Worm (Caenorhabditis elegans) whole organism, early embryonic: ENCODE measurements around the gene mks-5.

Experiments used
- B0310.2 ChIP-seq: sonication (generic microtip); optimal IDR thresholded peaks from 2 replicates; lab custom pipeline; 2016; ENCODE audit warnings: mild to moderate bottlenecking, missing genetic modification characterization, missing compliant biosample characterization
- F13C5.2 ChIP-seq: sonication (generic microtip); optimal IDR thresholded peaks from 2 replicates; lab custom pipeline; 2017; ENCODE audit warnings: mild to moderate bottlenecking, missing genetic modification characterization, inconsistent platforms, missing compliant biosample characterization
- aly-1 ChIP-seq: sonication (generic microtip); optimal IDR thresholded peaks from 2 replicates; lab custom pipeline; 2016; ENCODE audit warnings: missing genetic modification characterization, missing compliant biosample characterization
- ama-1 ChIP-seq: fragments of 150-350 bp; optimal IDR thresholded peaks from 2 replicates; lab custom pipeline; 2014
- ceh-13 ChIP-seq: fragments of 200-800 bp; sonication (Bioruptor generic); optimal IDR thresholded peaks from 2 replicates; lab custom pipeline; 2018; ENCODE audit warnings: mild to moderate bottlenecking, missing genetic modification characterization, missing compliant biosample characterization
- ceh-36 ChIP-seq: sonication (generic microtip); optimal IDR thresholded peaks from 2 replicates; lab custom pipeline; 2016; ENCODE audit warnings: missing genetic modification characterization, inconsistent platforms, missing compliant biosample characterization
- ets-7 ChIP-seq: sonication (generic microtip); optimal IDR thresholded peaks from 2 replicates; lab custom pipeline; 2016; ENCODE audit warnings: missing genotype, missing genetic modification characterization, missing compliant biosample characterization
- flt-1 ChIP-seq: fragments of 200-800 bp; sonication (Bioruptor generic); IDR thresholded peaks from 2 replicates; pipeline ENCODE4 v1.3.6; 2022; ENCODE audit warnings: missing genetic modification characterization, missing compliant biosample characterization
- hmbx-1 ChIP-seq: sonication (generic microtip); optimal IDR thresholded peaks from 2 replicates; lab custom pipeline; 2016; ENCODE audit warnings: mild to moderate bottlenecking, missing genetic modification characterization, missing compliant biosample characterization
- hmg-4 ChIP-seq: fragments of 200-800 bp; sonication (Bioruptor generic); optimal IDR thresholded peaks from 2 replicates; lab custom pipeline; 2018; ENCODE audit warnings: mild to moderate bottlenecking, missing genetic modification characterization, missing compliant biosample characterization
- hnd-1 ChIP-seq: sonication (generic microtip); optimal IDR thresholded peaks from 2 replicates; lab custom pipeline; 2016; ENCODE audit warnings: missing genetic modification characterization, missing compliant biosample characterization
- pes-1 ChIP-seq: fragments of 200-800 bp; sonication (Bioruptor generic); IDR thresholded peaks from 2 replicates; pipeline ENCODE4 v1.3.6; 2022; ENCODE audit warnings: missing genetic modification reagents, missing genetic modification characterization, missing compliant biosample characterization
- scrt-1 ChIP-seq: fragments of 200-800 bp; sonication (Bioruptor generic); IDR thresholded peaks from 2 replicates; pipeline ENCODE4 v1.3.6; 2022; ENCODE audit warnings: missing genetic modification characterization, missing compliant biosample characterization
- sea-1 ChIP-seq: fragments of 200-800 bp; sonication (Bioruptor generic); conservative IDR thresholded peaks from 2 replicates; pipeline ENCODE4 v1.3.6; 2022; ENCODE audit warnings: missing genetic modification characterization, missing compliant biosample characterization
- tbx-11 ChIP-seq: fragments of 200-800 bp; sonication (Bioruptor generic); IDR thresholded peaks from 2 replicates; pipeline ENCODE4 v1.3.6; 2022; ENCODE audit warnings: missing genetic modification characterization, missing compliant biosample characterization
- tbx-37 ChIP-seq: fragments of 200-800 bp; sonication (Bioruptor generic); conservative IDR thresholded peaks from 2 replicates; pipeline ENCODE4 v1.3.6; 2022; ENCODE audit warnings: missing genetic modification reagents, missing genetic modification characterization, missing compliant biosample characterization
- tra-4 ChIP-seq: sonication (generic microtip); optimal IDR thresholded peaks from 2 replicates; lab custom pipeline; 2017; ENCODE audit warnings: missing genetic modification characterization, missing compliant biosample characterization

Gene mks-5

DNA sequence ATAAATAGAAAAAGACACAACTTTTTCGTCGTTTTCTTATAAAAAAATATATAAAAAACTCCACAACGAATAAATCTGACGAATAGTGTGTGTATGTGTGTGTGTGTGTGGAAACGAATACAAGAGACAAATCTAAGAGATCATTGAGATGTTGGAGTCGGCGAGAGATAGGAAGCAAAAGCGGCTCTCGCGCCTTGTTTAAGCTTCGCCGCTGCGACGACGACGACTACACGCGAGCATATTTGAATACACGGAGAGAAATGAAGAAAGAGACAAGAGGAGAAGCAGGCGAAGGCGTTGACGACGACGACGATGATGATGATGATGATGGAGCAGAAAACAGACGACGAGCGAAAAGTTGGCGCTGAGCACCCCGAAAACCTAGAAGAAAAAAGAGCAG, 24.8 kb downstream of the mks-5 start:
- no peak for TF ChIP-seq tra-4 (tag; lab: Kevin White, UChicago)
- no peak for TF ChIP-seq flt-1 (GFP tag; lab: Robert Waterston, UW)
- no peak for TF ChIP-seq pes-1
- TF ChIP-seq tbx-37, result no peak
- no peak for TF ChIP-seq hmbx-1 (tag; lab: Kevin White, UChicago)
- TF ChIP-seq hnd-1 (tag; lab: Kevin White, UChicago), result no peak
- no peak for TF ChIP-seq B0310.2 (tag; lab: Kevin White, UChicago)
- TF ChIP-seq sea-1 (GFP tag; lab: Robert Waterston, UW), result no peak
- no peak for TF ChIP-seq ama-1 (lab: Kevin White, UChicago)
- TF ChIP-seq hmg-4, result no peak
- TF ChIP-seq F13C5.2 (tag; lab: Kevin White, UChicago), result no peak
- TF ChIP-seq ceh-36 (tag; lab: Kevin White, UChicago), result no peak

- no peak for TF ChIP-seq ets-7
- TF ChIP-seq aly-1 (tag; lab: Kevin White, UChicago), result no peak
- no peak for TF ChIP-seq tbx-37
- TF ChIP-seq pes-1, result no peak
- TF ChIP-seq tbx-11, result no peak
- no peak for TF ChIP-seq flt-1 (GFP tag; lab: Robert Waterston, UW)
- TF ChIP-seq B0310.2 (tag; lab: Kevin White, UChicago), result no peak
- no peak for TF ChIP-seq hmg-4
- no peak for TF ChIP-seq hnd-1 (tag; lab: Kevin White, UChicago)
- TF ChIP-seq ceh-36 (tag; lab: Kevin White, UChicago), result no peak
Measured at ce11 chrII:10753694-10754093, 33.7 kb downstream of the mks-5 start.

ce11 chrII:10755455-10755854, 35.4 kb downstream of the mks-5 start:
- TF ChIP-seq ceh-36 (tag; lab: Kevin White, UChicago) (no peak), hmbx-1 (tag; lab: Kevin White, UChicago) (no peak), tbx-37 (no peak), F13C5.2 (tag; lab: Kevin White, UChicago) (no peak), flt-1 (GFP tag; lab: Robert Waterston, UW) (no peak), ama-1 (lab: Kevin White, UChicago) (no peak), hnd-1 (tag; lab: Kevin White, UChicago) (no peak), pes-1 (no peak), sea-1 (GFP tag; lab: Robert Waterston, UW) (no peak), ets-7 (no peak), hmg-4 (no peak), tbx-11 (no peak), ceh-13 (no peak), scrt-1 (GFP tag; lab: Robert Waterston, UW) (no peak), tra-4 (tag; lab: Kevin White, UChicago) (no peak), B0310.2 (tag; lab: Kevin White, UChicago) (no peak), aly-1 (tag; lab: Kevin White, UChicago) (no peak)

ce11 chrII:10758951-10759350, 38.9 kb downstream of the mks-5 start:
- TF ChIP-seq ceh-13, result no peak
- no peak for TF ChIP-seq scrt-1 (GFP tag; lab: Robert Waterston, UW)

- TF ChIP-seq ets-7 (no peak), tra-4 (tag; lab: Kevin White, UChicago) (no peak), hnd-1 (tag; lab: Kevin White, UChicago) (no peak), aly-1 (tag; lab: Kevin White, UChicago) (no peak), hmg-4 (no peak), hmbx-1 (tag; lab: Kevin White, UChicago) (no peak), ceh-36 (tag; lab: Kevin White, UChicago) (no peak), flt-1 (GFP tag; lab: Robert Waterston, UW) (no peak), B0310.2 (tag; lab: Kevin White, UChicago) (no peak), ceh-13 (no peak), sea-1 (GFP tag; lab: Robert Waterston, UW) (no peak), tbx-37 (no peak), scrt-1 (GFP tag; lab: Robert Waterston, UW) (no peak), F13C5.2 (tag; lab: Kevin White, UChicago) (no peak), ama-1 (lab: Kevin White, UChicago) (no peak), pes-1 (no peak), tbx-11 (no peak)
Measured at ce11 chrII:10759425-10759824, 39.4 kb downstream of the mks-5 start.

DNA sequence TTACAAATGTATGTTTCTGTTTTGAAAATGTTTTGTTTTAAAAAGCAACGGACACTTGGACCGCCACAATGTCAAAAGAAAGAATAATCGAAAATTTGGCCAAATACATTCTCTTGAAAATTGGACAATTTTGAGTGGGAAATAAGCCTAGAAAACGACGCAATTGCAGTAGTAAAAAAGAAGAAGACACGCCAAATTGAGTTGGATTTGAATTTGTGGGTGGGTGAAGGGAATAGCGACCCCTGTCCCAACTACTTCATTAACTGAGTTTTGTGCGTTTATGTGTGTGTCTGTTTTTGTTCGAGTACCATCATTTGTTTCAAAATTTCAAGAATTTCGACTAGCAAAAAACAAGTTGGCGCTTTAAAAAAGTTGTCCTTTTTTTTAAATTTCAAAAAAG, 40.8 kb downstream of the mks-5 start:
- TF ChIP-seq tra-4 (tag; lab: Kevin White, UChicago), result no peak
- no peak for TF ChIP-seq scrt-1 (GFP tag; lab: Robert Waterston, UW)

DNA sequence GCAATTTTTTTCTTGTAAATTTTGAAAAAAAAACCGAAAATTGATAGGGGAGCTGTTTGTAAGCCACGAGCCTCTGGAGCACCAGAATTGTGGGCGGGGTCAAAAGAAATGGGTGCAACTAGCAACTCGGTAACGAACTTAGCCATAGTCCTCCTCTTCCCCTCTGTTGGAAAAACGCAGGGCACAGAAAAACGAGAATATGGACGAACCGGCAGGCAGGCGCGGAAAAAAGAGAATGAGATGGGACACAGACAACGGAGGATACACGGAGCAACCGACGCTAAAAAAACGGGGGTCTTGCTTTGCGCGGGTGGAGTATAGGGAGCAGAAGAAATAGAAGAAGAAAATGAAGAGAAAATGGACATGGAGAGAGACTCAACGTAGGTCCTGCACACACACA, 41.6 kb downstream of the mks-5 start:
- TF ChIP-seq tbx-37, result no peak
- no peak for TF ChIP-seq B0310.2 (tag; lab: Kevin White, UChicago)
- TF ChIP-seq flt-1 (GFP tag; lab: Robert Waterston, UW), result no peak
- TF ChIP-seq F13C5.2 (tag; lab: Kevin White, UChicago), result no peak
- TF ChIP-seq ceh-13, result no peak
- no peak for TF ChIP-seq scrt-1 (GFP tag; lab: Robert Waterston, UW)
- TF ChIP-seq pes-1, result no peak
- no peak for TF ChIP-seq hmbx-1 (tag; lab: Kevin White, UChicago)
- no peak for TF ChIP-seq aly-1 (tag; lab: Kevin White, UChicago)
- no peak for TF ChIP-seq ets-7
- TF ChIP-seq hmg-4, result no peak
- TF ChIP-seq hnd-1 (tag; lab: Kevin White, UChicago), result no peak
- no peak for TF ChIP-seq tra-4 (tag; lab: Kevin White, UChicago)
- TF ChIP-seq tbx-11, result no peak
- no peak for TF ChIP-seq ama-1 (lab: Kevin White, UChicago)
- TF ChIP-seq sea-1 (GFP tag; lab: Robert Waterston, UW), result no peak
- no peak for TF ChIP-seq ceh-36 (tag; lab: Kevin White, UChicago)

ce11 chrII:10765238-10765637, 45.2 kb downstream of the mks-5 start:
- TF ChIP-seq hmbx-1 (tag; lab: Kevin White, UChicago) (no peak), ceh-36 (tag; lab: Kevin White, UChicago) (no peak), B0310.2 (tag; lab: Kevin White, UChicago) (no peak), hmg-4 (no peak), flt-1 (GFP tag; lab: Robert Waterston, UW) (no peak), pes-1 (no peak), hnd-1 (tag; lab: Kevin White, UChicago) (no peak), ceh-13 (no peak), tbx-11 (no peak), aly-1 (tag; lab: Kevin White, UChicago) (no peak), tbx-37 (no peak), F13C5.2 (tag; lab: Kevin White, UChicago) (no peak), ets-7 (no peak), sea-1 (GFP tag; lab: Robert Waterston, UW) (no peak), scrt-1 (GFP tag; lab: Robert Waterston, UW) (no peak), tra-4 (tag; lab: Kevin White, UChicago) (no peak), ama-1 (lab: Kevin White, UChicago) (no peak)
